Fruit fly (Drosophila melanogaster) whole organism, embryonic: ENCODE data around the gene CG7140.

Experiments used
- CG11723 ChIP-seq: fragments of 200-800 bp; sonication (Bioruptor generic); optimal IDR thresholded peaks from 2 replicates; lab custom pipeline; 2017; ENCODE audit warnings: missing biosample characterization, mild to moderate bottlenecking, missing genetic modification characterization
- Sin3A ChIP-seq: fragments of >200 bp; optimal IDR thresholded peaks from 2 replicates; lab custom pipeline; 2018
- grn ChIP-seq: fragments of 200-800 bp; sonication (Bioruptor generic); optimal IDR thresholded peaks from 3 replicates; lab custom pipeline; 2017; ENCODE audit warnings: missing biosample characterization, missing genetic modification characterization
- tio ChIP-seq: fragments of 200-800 bp; sonication (Bioruptor generic); optimal IDR thresholded peaks from 2 replicates; lab custom pipeline; 2017; ENCODE audit warnings: missing biosample characterization, missing genetic modification characterization, inconsistent platforms

DNA sequence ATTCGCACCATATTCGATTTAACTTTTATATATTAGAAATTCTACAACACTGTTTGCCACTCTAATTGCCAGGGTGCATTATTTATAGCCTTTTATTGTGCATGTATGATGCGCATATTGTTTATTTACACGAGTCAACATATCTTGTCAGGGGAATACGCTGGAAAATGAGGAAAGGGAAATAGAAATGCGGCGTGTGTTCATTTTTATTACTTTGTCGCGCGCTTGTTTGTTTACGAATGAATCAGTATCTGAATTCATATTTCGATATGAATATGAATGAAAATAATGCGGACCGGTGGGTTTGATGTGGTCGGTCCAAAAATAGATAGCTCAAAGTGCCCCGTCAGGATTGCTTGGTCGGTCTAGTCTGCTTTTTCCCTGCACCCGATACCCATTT lies 22.0 kb downstream of the CG7140 start:
- no peak for TF ChIP-seq tio (GFP tag; lab: Kevin White, UChicago)
- TF ChIP-seq grn (GFP tag; lab: Kevin White, UChicago), result no peak
- no peak for TF ChIP-seq CG11723 (GFP tag; lab: Kevin White, UChicago)
- no peak for TF ChIP-seq Sin3A (lab: Kevin White, UChicago)
